Worm (Caenorhabditis elegans) whole organism, midembryonic: ENCODE measurements around the gene hpo-8.
A peak's percentile ranks its signal among the peaks of the same experiment; 100 is the strongest.

ENCODE experiments used
- T22C8.4 ChIP-seq: fragments of 200-800 bp; sonication (Bioruptor generic); IDR thresholded peaks from 2 replicates; pipeline ENCODE4 v1.3.6; 2022; ENCODE audit warnings: missing genetic modification characterization, missing compliant biosample characterization
- cog-1 ChIP-seq: sonication (generic microtip); optimal IDR thresholded peaks from 2 replicates; lab custom pipeline; 2016; ENCODE audit warnings: missing genetic modification characterization, missing compliant biosample characterization
- flt-1 ChIP-seq: fragments of 200-800 bp; sonication (Bioruptor generic); IDR thresholded peaks from 2 replicates; pipeline ENCODE4 v1.3.6; 2022; ENCODE audit warnings: missing genetic modification characterization, missing compliant biosample characterization
- klf-2 ChIP-seq: fragments of 200-800 bp; sonication (Bioruptor generic); conservative IDR thresholded peaks from 2 replicates; pipeline ENCODE4 v1.3.6; 2022; ENCODE audit warnings: missing genetic modification reagents, missing genetic modification characterization, missing compliant biosample characterization
- med-1 ChIP-seq: sonication (generic microtip); optimal IDR thresholded peaks from 2 replicates; lab custom pipeline; 2017; ENCODE audit warnings: missing genetic modification characterization, mild to moderate bottlenecking, missing compliant biosample characterization, antibody characterized with exemption, missing genetic modification reagents; ENCODE audit not compliant: insufficient read depth
- ref-1 ChIP-seq: fragments of 200-800 bp; sonication (Bioruptor generic); conservative IDR thresholded peaks from 2 replicates; pipeline ENCODE4 v1.3.6; 2022; ENCODE audit warnings: missing genetic modification reagents, missing genetic modification characterization, missing compliant biosample characterization
- tab-1 ChIP-seq: fragments of 200-800 bp; sonication (Bioruptor generic); IDR thresholded peaks from 2 replicates; pipeline ENCODE4 v1.3.6; 2022; ENCODE audit warnings: missing genetic modification characterization, missing compliant biosample characterization
- ztf-23 ChIP-seq: fragments of 200-800 bp; sonication (Bioruptor generic); IDR thresholded peaks from 2 replicates; pipeline ENCODE4 v1.3.6; 2022; ENCODE audit warnings: missing genetic modification reagents, missing genetic modification characterization, missing compliant biosample characterization
- ztf-29 ChIP-seq: fragments of 200-800 bp; sonication (Bioruptor generic); IDR thresholded peaks from 2 replicates; pipeline ENCODE4 v1.3.6; 2022; ENCODE audit warnings: missing genetic modification reagents, missing genetic modification characterization, missing compliant biosample characterization

hpo-8 gene

ce11 chrV:6888828-6889227 lies 49.7 kb downstream of the hpo-8 start:
- TF ChIP-seq ref-1 (GFP tag; lab: Robert Waterston, UW): peak; percentile 63; the same call in 1 of the 2 replicates
- TF ChIP-seq med-1 (GFP tag; lab: Kevin White, UChicago): peak; percentile 71
- TF ChIP-seq klf-2 (GFP tag; lab: Robert Waterston, UW): peak; percentile 84
- peak; percentile 81 for TF ChIP-seq ztf-29
- peak; percentile 91 for TF ChIP-seq flt-1 (GFP tag; lab: Robert Waterston, UW)
- TF ChIP-seq tab-1 (GFP tag; lab: Robert Waterston, UW): peak; percentile 85
- peak; percentile 41 for TF ChIP-seq cog-1 (tag; lab: Kevin White, UChicago)
- TF ChIP-seq T22C8.4 (GFP tag; lab: Robert Waterston, UW): peak; percentile 68; the same call in 1 of the 2 replicates
- TF ChIP-seq ztf-23: peak; percentile 89
